Worm (Caenorhabditis elegans) whole organism, L4/young adult: ENCODE results near the gene C33G3.5.

ENCODE experiments used
- W03F9.2 ChIP-seq: fragments of 150-350 bp; optimal IDR thresholded peaks from 2 replicates; lab custom pipeline; 2014; ENCODE audit warnings: missing biosample characterization, missing genetic modification characterization
- dao-5 ChIP-seq: sonication (generic microtip); optimal IDR thresholded peaks from 2 replicates; lab custom pipeline; 2016; ENCODE audit warnings: missing genotype, missing genetic modification characterization, moderate library complexity, missing compliant biosample characterization
- him-1 ChIP-seq: sonication (generic microtip); optimal IDR thresholded peaks from 2 replicates; lab custom pipeline; 2016; ENCODE audit warnings: missing genotype, missing genetic modification reagents, missing genetic modification characterization, missing compliant biosample characterization

DNA sequence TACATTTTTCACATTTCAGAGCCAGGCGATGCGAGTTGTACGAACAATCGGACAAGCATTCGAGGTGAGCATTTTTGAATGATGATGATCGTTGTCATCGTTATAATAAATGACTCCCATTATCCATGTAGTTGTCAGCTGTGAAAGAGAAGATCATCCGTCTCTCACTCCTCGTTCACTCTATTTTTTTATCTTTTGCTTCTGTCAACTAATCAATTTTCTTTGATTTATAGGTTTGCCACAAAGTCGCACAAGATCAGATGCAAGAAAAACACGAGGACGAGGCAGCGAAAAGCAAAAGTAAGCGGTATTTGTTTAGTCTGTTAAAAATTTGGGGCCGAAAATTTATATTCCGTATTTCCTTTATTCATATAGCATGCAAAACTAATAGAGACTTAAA, 21.9 kb downstream of the C33G3.5 start:
- no peak for TF ChIP-seq him-1 (tag; lab: Kevin White, UChicago)
- no peak for TF ChIP-seq dao-5 (tag; lab: Kevin White, UChicago)
- no peak for TF ChIP-seq W03F9.2 (tag; lab: Kevin White, UChicago)
